Worm (Caenorhabditis elegans): ENCODE results near the gene srh-82.

ce11 chrV:155215-155614, 10.3 kb downstream of the srh-82 start:
- TF ChIP-seq rec-8 (tag; optimal IDR thresholded peaks at IDR 0.05) (no peak), F33H1.4 (GFP tag; IDR thresholded peaks at IDR 0.05) (no peak), cebp-2 (GFP tag; IDR thresholded peaks at IDR 0.05) (no peak), pbrm-1 (GFP tag; IDR thresholded peaks at IDR 0.05) (no peak), K12H6.12 (tag; optimal IDR thresholded peaks at IDR 0.05) (no peak), egl-44 (GFP tag; IDR thresholded peaks at IDR 0.05) (no peak), him-1 (tag; optimal IDR thresholded peaks at IDR 0.05) (no peak)

Data from whole organism, young adult.